Fruit fly (Drosophila melanogaster) whole organism, wandering third instar larva: ENCODE measurements around the gene CG12502.

ENCODE experiments used
- Hr78 ChIP-seq: fragments of >200 bp; optimal IDR thresholded peaks from 2 replicates; lab custom pipeline; 2017; ENCODE audit warnings: missing biosample characterization, missing genetic modification characterization
- Vsx2 ChIP-seq: fragments of 200-300, 225-300 bp; sonication (Bioruptor generic); optimal IDR thresholded peaks from 2 replicates; lab custom pipeline; 2018; ENCODE audit warnings: missing biosample characterization, missing genetic modification characterization; ENCODE audit not compliant: partially characterized antibody
- dl ChIP-seq, 2 experiments: fragments of 175-275, 200-275 bp in 1 of 2; fragments of 200-275 bp in 1 of 2; sonication (Bioruptor generic); optimal IDR thresholded peaks; lab custom pipeline; 2018; ENCODE audit warnings: mild to moderate bottlenecking in 2 of 2, missing biosample characterization in 2 of 2, missing genetic modification characterization in 2 of 2, moderate library complexity in 2 of 2; ENCODE audit not compliant: partially characterized antibody in 2 of 2, insufficient read depth in 1 of 2
- lola ChIP-seq: fragments of >200 bp; optimal IDR thresholded peaks from 2 replicates; lab custom pipeline; 2017; ENCODE audit warnings: missing biosample characterization, missing genetic modification characterization
- psq ChIP-seq: fragments of 200-800 bp; sonication (Bioruptor generic); optimal IDR thresholded peaks from 3 replicates; lab custom pipeline; 2017; ENCODE audit warnings: missing biosample characterization, mild to moderate bottlenecking, missing genetic modification characterization, moderate library complexity

- TF ChIP-seq lola (no peak), psq (GFP tag; lab: Kevin White, UChicago) (no peak), Hr78 (GFP tag; lab: Kevin White, UChicago) (no peak), dl (GFP tag; optimal IDR thresholded peaks at IDR 0.05; lab: Kevin White, UChicago; ENCODE audit: insufficient read depth in 1 of 2, partially characterized antibody in 2 of 2) (no peak), Vsx2 (GFP tag; lab: Kevin White, UChicago) (no peak)
These were observed 41.6 kb upstream of the CG12502 start for dm6 chr3L:823597-823996.
